Fruit fly (Drosophila melanogaster) whole organism, embryonic: ENCODE results near the gene crc.

ENCODE experiments used
- Bgb ChIP-seq: fragments of 200-800 bp; sonication (Bioruptor generic); IDR thresholded peaks from 2 replicates; pipeline ENCODE4 v1.3.6; 2022; ENCODE audit warnings: missing biosample characterization, missing genetic modification characterization; ENCODE audit not compliant: partially characterized antibody
- CG10267 ChIP-seq: fragments of 200-800 bp; sonication (Bioruptor generic); optimal IDR thresholded peaks from 2 replicates; lab custom pipeline; 2018; ENCODE audit warnings: missing biosample characterization, mild to moderate bottlenecking, missing genetic modification characterization, moderate library complexity
- CG10462 ChIP-seq: fragments of 200-800 bp; sonication (Bioruptor generic); optimal IDR thresholded peaks from 2 replicates; lab custom pipeline; 2016; ENCODE audit warnings: missing biosample characterization, missing genetic modification characterization
- CG12104 ChIP-seq: fragments of 200-800 bp; sonication (Bioruptor generic); optimal IDR thresholded peaks from 3 replicates; lab custom pipeline; 2016; ENCODE audit warnings: missing biosample characterization, missing genetic modification characterization
- CG12391 ChIP-seq: fragments of 200-800 bp; sonication (Bioruptor generic); optimal IDR thresholded peaks from 3 replicates; lab custom pipeline; 2018; ENCODE audit warnings: missing biosample characterization, mild to moderate bottlenecking, missing genetic modification characterization, moderate library complexity
- CG13424 ChIP-seq: fragments of 200-800 bp; sonication (Bioruptor generic); optimal IDR thresholded peaks from 2 replicates; lab custom pipeline; 2019; ENCODE audit warnings: missing biosample characterization, mild to moderate bottlenecking, missing genetic modification characterization, moderate library complexity
- CG13775 ChIP-seq: fragments of 200-800 bp; sonication (Bioruptor generic); optimal IDR thresholded peaks from 3 replicates; lab custom pipeline; 2017; ENCODE audit warnings: missing biosample characterization, mild to moderate bottlenecking, missing genetic modification characterization
- CG1602 ChIP-seq: fragments of 200-800 bp; sonication (Bioruptor generic); optimal IDR thresholded peaks from 3 replicates; lab custom pipeline; 2016; ENCODE audit warnings: missing biosample characterization, missing genetic modification characterization
- CG17328 ChIP-seq: fragments of 200-800 bp; sonication (Bioruptor generic); IDR thresholded peaks from 2 replicates; pipeline ENCODE4 v1.3.6; 2022; ENCODE audit warnings: missing biosample characterization, missing genetic modification characterization
- CG17802 ChIP-seq: fragments of 200-800 bp; sonication (Bioruptor generic); optimal IDR thresholded peaks from 2 replicates; lab custom pipeline; 2018; ENCODE audit warnings: missing biosample characterization, mild to moderate bottlenecking, missing genetic modification characterization, moderate library complexity
- CG17829 ChIP-seq: fragments of 200-800 bp; optimal IDR thresholded peaks from 2 replicates; lab custom pipeline; 2019; ENCODE audit warnings: missing biosample characterization, mild to moderate bottlenecking, missing genetic modification characterization, moderate library complexity
- CG18262 ChIP-seq: fragments of 200-800 bp; optimal IDR thresholded peaks from 3 replicates; lab custom pipeline; 2019; ENCODE audit warnings: missing biosample characterization, mild to moderate bottlenecking, missing genetic modification characterization, moderate library complexity
- CG2120 ChIP-seq: fragments of 200-800 bp; sonication (Bioruptor generic); optimal IDR thresholded peaks from 3 replicates; lab custom pipeline; 2016; ENCODE audit warnings: missing biosample characterization, missing genetic modification characterization
- CG2678 ChIP-seq: fragments of 200-800 bp; sonication (Bioruptor generic); optimal IDR thresholded peaks from 3 replicates; lab custom pipeline; 2019; ENCODE audit warnings: missing biosample characterization, mild to moderate bottlenecking, missing genetic modification characterization, moderate library complexity
- CG30020 ChIP-seq: fragments of 200-800 bp; optimal IDR thresholded peaks from 2 replicates; lab custom pipeline; 2019; ENCODE audit warnings: missing biosample characterization, mild to moderate bottlenecking, missing genetic modification characterization, moderate library complexity
- CG6765 ChIP-seq: fragments of 200-800 bp; sonication (Bioruptor generic); optimal IDR thresholded peaks from 3 replicates; lab custom pipeline; 2017; ENCODE audit warnings: missing biosample characterization, mild to moderate bottlenecking, missing genetic modification characterization
- CG7745 ChIP-seq: fragments of 200-800 bp; sonication (Bioruptor generic); optimal IDR thresholded peaks from 2 replicates; lab custom pipeline; 2018; ENCODE audit warnings: missing biosample characterization, mild to moderate bottlenecking, missing genetic modification characterization, moderate library complexity
- CG7786 ChIP-seq: fragments of 200-800 bp; sonication (Bioruptor generic); optimal IDR thresholded peaks from 2 replicates; lab custom pipeline; 2016; ENCODE audit warnings: missing biosample characterization, missing genetic modification characterization
- CG8765 ChIP-seq: fragments of 200-800 bp; sonication (Bioruptor generic); IDR thresholded peaks from 2 replicates; pipeline ENCODE4 v1.3.6; 2022; ENCODE audit warnings: missing biosample characterization, missing genetic modification characterization
- CG9797 ChIP-seq: fragments of 200-800 bp; sonication (Bioruptor generic); optimal IDR thresholded peaks from 3 replicates; lab custom pipeline; 2018; ENCODE audit warnings: missing biosample characterization, mild to moderate bottlenecking, missing genetic modification characterization
- CHES-1-like ChIP-seq: fragments of 200-800 bp; sonication (Bioruptor generic); optimal IDR thresholded peaks from 2 replicates; lab custom pipeline; 2016; ENCODE audit warnings: missing biosample characterization, missing genetic modification characterization
- Fer3 ChIP-seq: fragments of 200-800 bp; sonication (Bioruptor generic); optimal IDR thresholded peaks from 2 replicates; lab custom pipeline; 2018; ENCODE audit warnings: missing biosample characterization, mild to moderate bottlenecking, missing genetic modification characterization, moderate library complexity
- H15 ChIP-seq: fragments of 200-800 bp; sonication (Bioruptor generic); IDR thresholded peaks from 3 replicates; pipeline ENCODE4 v1.3.6; 2022; ENCODE audit warnings: missing biosample characterization, missing genetic modification characterization
- Hr51 ChIP-seq, 2 experiments: fragments of 200-800 bp; sonication (Bioruptor generic); optimal IDR thresholded peaks; 2 replicates in 1 of 2; 3 replicates in 1 of 2; lab custom pipeline; 2016 to 2018; ENCODE audit warnings: missing biosample characterization in 2 of 2, missing genetic modification characterization in 2 of 2, mild to moderate bottlenecking in 1 of 2, moderate library complexity in 1 of 2
- Jarid2 ChIP-seq: fragments of 200-800 bp; sonication (Bioruptor generic); optimal IDR thresholded peaks from 3 replicates; lab custom pipeline; 2017; ENCODE audit warnings: mild to moderate bottlenecking, missing biosample characterization, missing genetic modification reagents, missing genetic modification characterization
- MBD-R2 ChIP-seq: fragments of 200-800 bp; sonication (Bioruptor generic); IDR thresholded peaks from 2 replicates; pipeline ENCODE4 v1.3.6; 2022; ENCODE audit warnings: missing biosample characterization, missing genetic modification characterization
- Nf-YC ChIP-seq: fragments of 200-800 bp; optimal IDR thresholded peaks from 3 replicates; lab custom pipeline; 2019; ENCODE audit warnings: missing biosample characterization, mild to moderate bottlenecking, missing genetic modification characterization, moderate library complexity
- Rx ChIP-seq: fragments of 200-800 bp; sonication (Bioruptor generic); IDR thresholded peaks from 2 replicates; pipeline ENCODE4 v1.3.6; 2022; ENCODE audit warnings: missing biosample characterization, missing genetic modification characterization
- Scr ChIP-seq: fragments of 200-800 bp; sonication (Bioruptor generic); IDR thresholded peaks from 2 replicates; pipeline ENCODE4 v1.3.6; 2022; ENCODE audit warnings: missing biosample characterization, missing genetic modification characterization; ENCODE audit not compliant: partially characterized antibody
- Sin3A ChIP-seq: fragments of >200 bp; optimal IDR thresholded peaks from 2 replicates; lab custom pipeline; 2018
- Xbp1 ChIP-seq: fragments of 200-800 bp; sonication (Bioruptor generic); optimal IDR thresholded peaks from 3 replicates; lab custom pipeline; 2016; ENCODE audit warnings: missing biosample characterization, mild to moderate bottlenecking, missing genetic modification characterization
- abd-A ChIP-seq: fragments of 200-800 bp; sonication (Bioruptor generic); optimal IDR thresholded peaks from 3 replicates; lab custom pipeline; 2019; ENCODE audit warnings: missing biosample characterization, mild to moderate bottlenecking, missing genetic modification characterization, moderate library complexity
- amos ChIP-seq: fragments of 200-800 bp; sonication (Bioruptor generic); IDR thresholded peaks from 2 replicates; pipeline ENCODE4 v1.3.6; 2022; ENCODE audit warnings: missing biosample characterization, missing genetic modification characterization; ENCODE audit not compliant: partially characterized antibody
- ase ChIP-seq: fragments of 200-800 bp; sonication (Bioruptor generic); IDR thresholded peaks from 3 replicates; pipeline ENCODE4 v1.3.6; 2022; ENCODE audit warnings: missing biosample characterization, missing genetic modification characterization
- bbx ChIP-seq: fragments of 200-800 bp; sonication (Bioruptor generic); IDR thresholded peaks from 2 replicates; pipeline ENCODE4 v1.3.6; 2022; ENCODE audit warnings: missing biosample characterization, missing genetic modification characterization; ENCODE audit not compliant: partially characterized antibody
- croc ChIP-seq: fragments of 200-800 bp; sonication (Bioruptor generic); conservative IDR thresholded peaks from 3 replicates; pipeline ENCODE4 v1.3.6; 2022; ENCODE audit warnings: missing biosample characterization, missing genetic modification characterization
- cwo ChIP-seq: fragments of 200-800 bp; sonication (Bioruptor generic); optimal IDR thresholded peaks from 3 replicates; lab custom pipeline; 2017; ENCODE audit warnings: missing biosample characterization, missing genetic modification characterization, mild to moderate bottlenecking, moderate library complexity, missing genetic modification reagents
- dmrt11E ChIP-seq: fragments of 200-800 bp; sonication (Bioruptor generic); optimal IDR thresholded peaks from 3 replicates; lab custom pipeline; 2018; ENCODE audit warnings: missing biosample characterization, mild to moderate bottlenecking, missing genetic modification characterization, moderate library complexity
- exex ChIP-seq: fragments of 200-800 bp; sonication (Bioruptor generic); optimal IDR thresholded peaks from 4 replicates; lab custom pipeline; 2018; ENCODE audit warnings: missing biosample characterization, mild to moderate bottlenecking, missing genetic modification characterization, moderate library complexity
- grn ChIP-seq: fragments of 200-800 bp; sonication (Bioruptor generic); optimal IDR thresholded peaks from 3 replicates; lab custom pipeline; 2017; ENCODE audit warnings: missing biosample characterization, missing genetic modification characterization
- hbn ChIP-seq: fragments of 200-800 bp; sonication (Bioruptor generic); IDR thresholded peaks from 2 replicates; pipeline ENCODE4 v1.3.6; 2022; ENCODE audit warnings: missing biosample characterization, missing genetic modification characterization; ENCODE audit not compliant: partially characterized antibody
- insv ChIP-seq, 2 experiments: fragments of 200-800 bp; sonication (Bioruptor generic); optimal IDR thresholded peaks; 3 replicates each; lab custom pipeline; 2016 to 2018; ENCODE audit warnings: missing biosample characterization in 2 of 2, missing genetic modification characterization in 2 of 2
- inv ChIP-seq: fragments of 200-800 bp; sonication (Bioruptor generic); IDR thresholded peaks from 2 replicates; pipeline ENCODE4 v1.3.6; 2022; ENCODE audit warnings: missing biosample characterization, missing genetic modification characterization; ENCODE audit not compliant: partially characterized antibody
- maf-S ChIP-seq: fragments of 200-800 bp; sonication (Bioruptor generic); optimal IDR thresholded peaks from 2 replicates; lab custom pipeline; 2016; ENCODE audit warnings: missing biosample characterization, missing genetic modification characterization
- peb ChIP-seq: fragments of 200-800 bp; sonication (Bioruptor generic); IDR thresholded peaks from 2 replicates; pipeline ENCODE4 v1.3.6; 2022; ENCODE audit warnings: missing biosample characterization, missing genetic modification characterization
- phol ChIP-seq: fragments of 200-800 bp; sonication (Bioruptor generic); optimal IDR thresholded peaks from 3 replicates; lab custom pipeline; 2018; ENCODE audit warnings: missing biosample characterization, mild to moderate bottlenecking, missing genetic modification characterization, moderate library complexity
- pnt ChIP-seq: fragments of 200-800 bp; sonication (Bioruptor generic); optimal IDR thresholded peaks from 3 replicates; lab custom pipeline; 2016; ENCODE audit warnings: missing biosample characterization, missing genetic modification characterization
- ranshi ChIP-seq: fragments of 200-800 bp; sonication (Bioruptor generic); IDR thresholded peaks from 2 replicates; pipeline ENCODE4 v1.3.6; 2022; ENCODE audit warnings: missing biosample characterization, missing genetic modification characterization
- tgo ChIP-seq: fragments of 200-800 bp; sonication (Bioruptor generic); IDR thresholded peaks from 3 replicates; pipeline ENCODE4 v1.3.6; 2022; ENCODE audit warnings: missing biosample characterization, missing genetic modification characterization

crc gene

dm6 chr2L:21310427-21311199 lies at the start of gene crc (continued):
- TF ChIP-seq CG13775 (GFP tag; lab: Kevin White, UChicago): peak; percentile 45
- TF ChIP-seq pnt (GFP tag; lab: Kevin White, UChicago): no peak
- TF ChIP-seq Hr51 (GFP tag; optimal IDR thresholded peaks at IDR 0.05; lab: Kevin White, UChicago): no peak
- no peak for TF ChIP-seq H15 (GFP tag; lab: Robert Waterston, UW)
- TF ChIP-seq MBD-R2 (GFP tag; lab: Robert Waterston, UW): no peak
- TF ChIP-seq CG2678 (tag; lab: Kevin White, UChicago): peak; percentile 53
- TF ChIP-seq CG12104 (GFP tag; lab: Kevin White, UChicago): no peak
- peak; percentile 22 for TF ChIP-seq phol (tag; lab: Kevin White, UChicago)
- no peak for TF ChIP-seq Fer3 (tag; lab: Kevin White, UChicago)
- TF ChIP-seq ranshi (GFP tag; lab: Robert Waterston, UW): no peak
- TF ChIP-seq CG17829: peak; percentile 3
- peak; percentile 10 for TF ChIP-seq Nf-YC (tag; lab: Kevin White, UChicago)
- no peak for TF ChIP-seq peb (GFP tag; lab: Robert Waterston, UW)
- peak; percentile 51 for TF ChIP-seq CG10267 (tag; lab: Kevin White, UChicago)
- no peak for TF ChIP-seq grn (GFP tag; lab: Kevin White, UChicago)
- TF ChIP-seq CG10462: no peak
- TF ChIP-seq Bgb (GFP tag; lab: Robert Waterston, UW): peak; percentile 41
- peak; percentile 56 for TF ChIP-seq Jarid2 (GFP tag; lab: Kevin White, UChicago)
- peak; percentile 64 for TF ChIP-seq Scr
- no peak for TF ChIP-seq croc
- TF ChIP-seq ase (GFP tag; lab: Robert Waterston, UW): no peak
- TF ChIP-seq CHES-1-like (GFP tag; lab: Kevin White, UChicago): peak; percentile 25
- TF ChIP-seq CG1602 (GFP tag; lab: Kevin White, UChicago): no peak
- TF ChIP-seq inv (GFP tag; lab: Robert Waterston, UW): peak; percentile 42
- TF ChIP-seq maf-S: no peak
- no peak for TF ChIP-seq insv (GFP tag; optimal IDR thresholded peaks at IDR 0.05; lab: Kevin White, UChicago)
- peak; percentile 57 for TF ChIP-seq exex (tag; lab: Kevin White, UChicago)
- peak; percentile 30 for TF ChIP-seq CG9797
- no peak; the same call in 2 of the 3 replicates for TF ChIP-seq tgo (GFP tag; lab: Robert Waterston, UW)
- TF ChIP-seq dmrt11E (tag; lab: Kevin White, UChicago): peak; percentile 12
- TF ChIP-seq cwo (GFP tag; lab: Kevin White, UChicago): peak; percentile 60
- peak; percentile 54 for TF ChIP-seq CG13424 (tag; lab: Kevin White, UChicago)
- TF ChIP-seq CG7745 (tag; lab: Kevin White, UChicago): no peak
- TF ChIP-seq amos (GFP tag; lab: Robert Waterston, UW): peak; percentile 34; the same call in 1 of the 2 replicates
- TF ChIP-seq CG8765: no peak
- TF ChIP-seq CG18262 (tag; lab: Kevin White, UChicago): peak; percentile 44
- peak; percentile 14 for TF ChIP-seq CG2120 (GFP tag; lab: Kevin White, UChicago)
- TF ChIP-seq hbn (GFP tag; lab: Robert Waterston, UW): peak; percentile 39; the same call in 1 of the 2 replicates
- peak; percentile 85 for TF ChIP-seq CG30020 (tag; lab: Kevin White, UChicago)
- no peak for TF ChIP-seq Rx (GFP tag; lab: Robert Waterston, UW)
- TF ChIP-seq bbx (GFP tag; lab: Robert Waterston, UW): no peak
- peak; percentile 49 for TF ChIP-seq Xbp1 (GFP tag; lab: Kevin White, UChicago)
- TF ChIP-seq abd-A (tag; lab: Kevin White, UChicago): peak; percentile 72
- peak; percentile 42 for TF ChIP-seq CG12391 (tag; lab: Kevin White, UChicago)
- TF ChIP-seq CG17328 (GFP tag; lab: Robert Waterston, UW): no peak
- TF ChIP-seq CG6765 (GFP tag; lab: Kevin White, UChicago): peak; percentile 31
- no peak for TF ChIP-seq CG17802 (tag; lab: Kevin White, UChicago)
- no peak for TF ChIP-seq Sin3A (lab: Kevin White, UChicago)
- TF ChIP-seq CG7786: no peak
